Worm (Caenorhabditis elegans) whole organism, L4 larva: ENCODE measurements around the gene R10E4.7.

Source experiments
- F10B5.3 ChIP-seq: sonication (generic microtip); optimal IDR thresholded peaks from 2 replicates; lab custom pipeline; 2016; ENCODE audit warnings: mild to moderate bottlenecking, missing genetic modification characterization, missing compliant biosample characterization
- F49E8.2 ChIP-seq: sonication (generic microtip); optimal IDR thresholded peaks from 2 replicates; lab custom pipeline; 2016; ENCODE audit warnings: missing compliant biosample characterization, mild to moderate bottlenecking, missing genetic modification characterization, borderline replicate concordance
- R02D3.7 ChIP-seq: fragments of 150-350 bp; sonication (generic microtip); optimal IDR thresholded peaks from 3 replicates; lab custom pipeline; 2014; ENCODE audit warnings: missing biosample characterization, missing genetic modification characterization
- Y105C5A.15 ChIP-seq: fragments of 200-800 bp; sonication (Bioruptor generic); IDR thresholded peaks from 2 replicates; pipeline ENCODE4 v1.3.6; 2022; ENCODE audit warnings: missing genetic modification characterization, missing compliant biosample characterization
- Y48G9A.11 ChIP-seq: fragments of 200-800 bp; sonication (Bioruptor generic); IDR thresholded peaks from 2 replicates; pipeline ENCODE4 v1.3.6; 2022; ENCODE audit warnings: missing genetic modification reagents, missing genetic modification characterization, missing compliant biosample characterization
- Y5F2A.4 ChIP-seq: fragments of 200-800 bp; sonication (Bioruptor generic); optimal IDR thresholded peaks from 2 replicates; lab custom pipeline; 2018; ENCODE audit warnings: mild to moderate bottlenecking, missing genetic modification characterization, missing compliant biosample characterization
- Y75B8A.6 ChIP-seq: fragments of 200-800 bp; sonication (Bioruptor generic); IDR thresholded peaks from 2 replicates; pipeline ENCODE4 v1.3.6; 2022; ENCODE audit warnings: missing genetic modification reagents, missing genetic modification characterization, missing compliant biosample characterization
- ZK337.2 ChIP-seq: fragments of 200-800 bp; sonication (Bioruptor generic); IDR thresholded peaks from 2 replicates; pipeline ENCODE4 v1.3.6; 2022; ENCODE audit warnings: missing genetic modification reagents, missing genetic modification characterization, missing compliant biosample characterization
- ZK546.5 ChIP-seq, 2 experiments: sonication (generic microtip); optimal IDR thresholded peaks; 2 replicates each; lab custom pipeline; 2017; ENCODE audit warnings: missing biosample characterization in 2 of 2, missing genetic modification characterization in 2 of 2
- attf-4 ChIP-seq: sonication (generic microtip); optimal IDR thresholded peaks from 3 replicates; lab custom pipeline; 2017; ENCODE audit warnings: missing biosample characterization, missing genetic modification characterization
- ceh-20 ChIP-seq: fragments of 200-800 bp; sonication (Bioruptor generic); IDR thresholded peaks from 2 replicates; pipeline ENCODE4 v1.3.6; 2022; ENCODE audit warnings: missing genetic modification reagents, missing genetic modification characterization, missing compliant biosample characterization
- ceh-82 ChIP-seq: sonication (generic microtip); optimal IDR thresholded peaks from 2 replicates; lab custom pipeline; 2017; ENCODE audit warnings: missing biosample characterization, missing genetic modification characterization
- ces-1 ChIP-seq: fragments of 150-350 bp; sonication (generic microtip); optimal IDR thresholded peaks from 4 replicates; lab custom pipeline; 2014; ENCODE audit warnings: missing biosample characterization, missing genetic modification reagents, missing genetic modification characterization
- ctbp-1 ChIP-seq: fragments of 200-800 bp; sonication (Bioruptor generic); IDR thresholded peaks from 2 replicates; pipeline ENCODE4 v1.3.6; 2022; ENCODE audit warnings: missing genetic modification reagents, missing genetic modification characterization, missing compliant biosample characterization
- daf-16 ChIP-seq, 3 experiments: sonication (generic microtip); optimal IDR thresholded peaks; 2 replicates each; lab custom pipeline; 2016 to 2017; ENCODE audit warnings: missing genetic modification characterization in 3 of 3, missing genetic modification reagents in 3 of 3, mild to moderate bottlenecking in 2 of 3, missing compliant biosample characterization in 2 of 3, missing biosample characterization in 1 of 3, moderate library complexity in 1 of 3
- daf-19 ChIP-seq: fragments of 200-800 bp; sonication (Bioruptor generic); conservative IDR thresholded peaks from 2 replicates; pipeline ENCODE4 v1.3.6; 2022; ENCODE audit warnings: missing genetic modification characterization, missing compliant biosample characterization
- dmd-6 ChIP-seq: fragments of 200-800 bp; sonication (Bioruptor generic); IDR thresholded peaks from 2 replicates; pipeline ENCODE4 v1.3.6; 2022; ENCODE audit warnings: missing genetic modification reagents, missing genetic modification characterization, missing compliant biosample characterization
- dmd-8 ChIP-seq: fragments of 200-800 bp; sonication (Bioruptor generic); IDR thresholded peaks from 2 replicates; pipeline ENCODE4 v1.3.6; 2022; ENCODE audit warnings: missing genetic modification characterization, missing compliant biosample characterization
- dmd-9 ChIP-seq: fragments of 200-800 bp; sonication (Bioruptor generic); IDR thresholded peaks from 2 replicates; pipeline ENCODE4 v1.3.6; 2022; ENCODE audit warnings: missing genetic modification reagents, missing genetic modification characterization, missing compliant biosample characterization
- egl-27 ChIP-seq: sonication (generic microtip); optimal IDR thresholded peaks from 3 replicates; lab custom pipeline; 2017; ENCODE audit warnings: missing biosample characterization, missing genetic modification reagents, missing genetic modification characterization
- gei-8 ChIP-seq: fragments of 200-800 bp; sonication (Bioruptor generic); optimal IDR thresholded peaks from 2 replicates; lab custom pipeline; 2018; ENCODE audit warnings: mild to moderate bottlenecking, missing genetic modification characterization, missing compliant biosample characterization
- hlh-30 ChIP-seq: sonication (generic microtip); optimal IDR thresholded peaks from 2 replicates; lab custom pipeline; 2017; ENCODE audit warnings: antibody characterized with exemption, mild to moderate bottlenecking, missing genetic modification characterization, missing compliant biosample characterization; ENCODE audit not compliant: insufficient read depth
- hmg-1.1 ChIP-seq: fragments of 200-800 bp; sonication (Bioruptor generic); IDR thresholded peaks from 2 replicates; pipeline ENCODE4 v1.3.6; 2022; ENCODE audit warnings: missing genetic modification reagents, missing genetic modification characterization, missing compliant biosample characterization
- lim-7 ChIP-seq: fragments of 200-800 bp; sonication (Bioruptor generic); IDR thresholded peaks from 2 replicates; pipeline ENCODE4 v1.3.6; 2022; ENCODE audit warnings: missing genetic modification characterization, missing compliant biosample characterization
- lin-29 ChIP-seq: fragments of 200-800 bp; sonication (Bioruptor generic); IDR thresholded peaks from 2 replicates; pipeline ENCODE4 v1.3.6; 2022; ENCODE audit warnings: missing genetic modification reagents, missing genetic modification characterization, missing compliant biosample characterization
- lsy-2 ChIP-seq, 2 experiments: fragments of 150-350 bp in 1 of 2; sonication (generic microtip) in 1 of 2; optimal IDR thresholded peaks; 2 replicates each; lab custom pipeline; 2014 to 2017; ENCODE audit warnings: missing biosample characterization in 2 of 2, missing genetic modification characterization in 2 of 2
- mdl-1 ChIP-seq, 2 experiments: fragments of 150-350 bp in 1 of 2; sonication (generic microtip) in 1 of 2; optimal IDR thresholded peaks; 2 replicates each; lab custom pipeline; 2014 to 2017; ENCODE audit warnings: missing biosample characterization in 2 of 2, missing genetic modification characterization in 2 of 2
- mdt-29 ChIP-seq: fragments of 200-800 bp; sonication (Bioruptor generic); IDR thresholded peaks from 2 replicates; pipeline ENCODE4 v1.3.6; 2022; ENCODE audit warnings: missing genetic modification reagents, missing genetic modification characterization, missing compliant biosample characterization
- mep-1 ChIP-seq: fragments of 150-350 bp; sonication (generic microtip); optimal IDR thresholded peaks from 3 replicates; lab custom pipeline; 2014; ENCODE audit warnings: missing biosample characterization, missing genetic modification characterization
- nhr-10 ChIP-seq: fragments of 150-350 bp; optimal IDR thresholded peaks from 2 replicates; lab custom pipeline; 2014; ENCODE audit warnings: missing biosample characterization, missing genetic modification characterization
- nhr-111 ChIP-seq: fragments of 200-800 bp; sonication (Bioruptor generic); optimal IDR thresholded peaks from 2 replicates; lab custom pipeline; 2018; ENCODE audit warnings: mild to moderate bottlenecking, missing genetic modification characterization, missing compliant biosample characterization
- nhr-28 ChIP-seq: fragments of 150-350 bp; optimal IDR thresholded peaks from 2 replicates; lab custom pipeline; 2014; ENCODE audit warnings: missing biosample characterization, missing genetic modification characterization
- nhr-41 ChIP-seq: fragments of 200-800 bp; sonication (Bioruptor generic); IDR thresholded peaks from 2 replicates; pipeline ENCODE4 v1.3.6; 2022; ENCODE audit warnings: missing genetic modification reagents, missing genetic modification characterization, missing compliant biosample characterization
- nhr-42 ChIP-seq: fragments of 200-800 bp; sonication (Bioruptor generic); IDR thresholded peaks from 2 replicates; pipeline ENCODE4 v1.3.6; 2022; ENCODE audit warnings: missing genetic modification characterization, missing compliant biosample characterization
- pha-4 ChIP-seq, 2 experiments: fragments of 150-350 bp in 1 of 2; fragments of 200-800 bp in 1 of 2; sonication (Bioruptor generic) in 1 of 2; IDR thresholded peaks in 1 of 2; optimal IDR thresholded peaks in 1 of 2; 2 replicates each; pipeline versions ENCODE4 v1.3.6 to Lab custom; 2014 to 2022; ENCODE audit warnings: missing genetic modification characterization in 2 of 2, missing genetic modification reagents in 2 of 2, missing biosample characterization in 1 of 2, missing compliant biosample characterization in 1 of 2
- php-3 ChIP-seq: fragments of 200-800 bp; sonication (Bioruptor generic); IDR thresholded peaks from 2 replicates; pipeline ENCODE4 v1.3.6; 2022; ENCODE audit warnings: missing genetic modification reagents, missing genetic modification characterization, missing compliant biosample characterization
- pqm-1 ChIP-seq: sonication (generic microtip); optimal IDR thresholded peaks from 2 replicates; lab custom pipeline; 2017; ENCODE audit warnings: missing biosample characterization, missing genetic modification characterization
- rbr-2 ChIP-seq: sonication (generic microtip); optimal IDR thresholded peaks from 2 replicates; lab custom pipeline; 2016; ENCODE audit warnings: missing genotype, missing genetic modification characterization, missing compliant biosample characterization
- sdz-12 ChIP-seq: fragments of 200-800 bp; sonication (Bioruptor generic); optimal IDR thresholded peaks from 2 replicates; lab custom pipeline; 2018; ENCODE audit warnings: mild to moderate bottlenecking, missing genetic modification characterization, missing compliant biosample characterization
- snpc-4 ChIP-seq: fragments of 150-350 bp; optimal IDR thresholded peaks from 2 replicates; lab custom pipeline; 2014; ENCODE audit warnings: missing biosample characterization, missing genetic modification characterization
- spr-3 ChIP-seq: fragments of 200-800 bp; sonication (Bioruptor generic); optimal IDR thresholded peaks from 2 replicates; lab custom pipeline; 2018; ENCODE audit warnings: mild to moderate bottlenecking, missing genetic modification characterization, missing compliant biosample characterization
- unc-130 ChIP-seq: sonication (generic microtip); optimal IDR thresholded peaks from 2 replicates; lab custom pipeline; 2016; ENCODE audit warnings: missing genetic modification reagents, missing genetic modification characterization, missing compliant biosample characterization
- vab-7 ChIP-seq: fragments of 200-800 bp; sonication (Bioruptor generic); IDR thresholded peaks from 2 replicates; pipeline ENCODE4 v1.3.6; 2022; ENCODE audit warnings: missing genetic modification reagents, missing genetic modification characterization, missing compliant biosample characterization
- zag-1 ChIP-seq: fragments of 150-350 bp; optimal IDR thresholded peaks from 2 replicates; lab custom pipeline; 2014; ENCODE audit warnings: missing biosample characterization, missing genetic modification characterization
- zfp-2 ChIP-seq: sonication (generic microtip); optimal IDR thresholded peaks from 2 replicates; lab custom pipeline; 2016; ENCODE audit warnings: mild to moderate bottlenecking, missing genetic modification characterization, missing compliant biosample characterization
- zip-11 ChIP-seq: fragments of 200-800 bp; sonication (Bioruptor generic); IDR thresholded peaks from 2 replicates; pipeline ENCODE4 v1.3.6; 2022; ENCODE audit warnings: missing genetic modification characterization, missing compliant biosample characterization
- zip-2 ChIP-seq: fragments of 150-350 bp; optimal IDR thresholded peaks from 2 replicates; lab custom pipeline; 2014; ENCODE audit warnings: missing biosample characterization, missing genetic modification characterization
- ztf-11 ChIP-seq: fragments of 150-350 bp; optimal IDR thresholded peaks from 2 replicates; lab custom pipeline; 2014; ENCODE audit warnings: missing biosample characterization, missing genetic modification characterization
- ztf-7 ChIP-seq: fragments of 150-350 bp; optimal IDR thresholded peaks from 2 replicates; lab custom pipeline; 2014; ENCODE audit warnings: missing biosample characterization, missing genetic modification characterization

The R10E4.7 gene

DNA sequence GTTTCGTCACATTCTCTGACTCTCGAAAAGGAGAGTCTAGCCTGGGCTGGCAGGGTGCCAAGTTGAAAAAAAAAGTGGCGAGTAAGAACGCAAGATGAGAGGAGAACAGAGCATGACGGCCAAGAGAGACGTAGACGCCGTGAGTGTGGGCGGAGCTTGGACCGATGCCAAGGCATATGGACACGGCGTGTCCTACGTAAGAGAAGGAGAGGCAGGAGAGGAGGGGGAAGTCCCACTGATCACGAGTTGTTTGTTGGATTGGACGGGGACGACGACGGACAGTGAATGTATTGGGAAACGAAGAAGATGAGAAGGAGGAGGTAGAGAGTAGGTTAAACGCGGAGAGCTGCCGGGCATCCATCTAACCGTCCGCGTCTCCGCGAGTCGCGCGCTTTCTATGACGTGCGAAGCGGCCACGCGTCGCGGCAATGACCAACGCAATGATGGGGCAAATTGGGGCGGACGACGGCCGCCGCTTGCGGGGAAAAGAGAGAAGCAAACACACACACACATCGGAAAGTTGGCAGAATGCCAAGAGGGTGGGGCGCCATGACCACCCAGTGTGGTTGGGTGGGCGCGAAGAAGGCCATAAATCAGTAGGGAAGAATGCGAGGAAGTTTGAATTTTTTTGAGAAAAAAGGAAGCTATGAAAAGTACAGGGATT is 12.5 kb upstream of the R10E4.7 start:
- no peak; the same call in 1 of the 2 replicates for TF ChIP-seq zip-11
- peak; percentile 93 for TF ChIP-seq nhr-10 (tag; lab: Kevin White, UChicago)
- TF ChIP-seq snpc-4 (tag; lab: Kevin White, UChicago) = peak; percentile 56
- TF ChIP-seq F10B5.3 (tag; lab: Kevin White, UChicago) = peak; percentile 91
- TF ChIP-seq dmd-6 = peak; percentile 100
- peak; percentile 91 for TF ChIP-seq lin-29
- TF ChIP-seq hlh-30 = peak; percentile 98
- peak; percentile 98 for TF ChIP-seq pha-4 (GFP tag; IDR thresholded peaks at IDR 0.05; lab: Robert Waterston, UW)
- peak; percentile 40 for TF ChIP-seq pha-4 (tag; optimal IDR thresholded peaks at IDR 0.05; lab: Kevin White, UChicago)
- TF ChIP-seq php-3 (GFP tag; lab: Robert Waterston, UW) = peak; percentile 77
- TF ChIP-seq rbr-2 (tag; lab: Kevin White, UChicago) = peak; percentile 99
- TF ChIP-seq dmd-9 = peak; percentile 75; the same call in 1 of the 2 replicates
- peak; percentile 93 for TF ChIP-seq nhr-28 (tag; lab: Kevin White, UChicago)
- TF ChIP-seq nhr-111 (GFP tag; lab: Kevin White, UChicago) = peak; percentile 40
- TF ChIP-seq mep-1 (tag; lab: Kevin White, UChicago) = peak; percentile 98
- TF ChIP-seq ztf-11 (tag; lab: Kevin White, UChicago) = no peak
- TF ChIP-seq sdz-12 (GFP tag; lab: Kevin White, UChicago) = no peak
- peak; percentile 84 for TF ChIP-seq nhr-42 (GFP tag; lab: Robert Waterston, UW)
- peak; percentile 98 for TF ChIP-seq ceh-20 (GFP tag; lab: Robert Waterston, UW)
- TF ChIP-seq Y105C5A.15 (GFP tag; lab: Robert Waterston, UW) = no peak
- peak; percentile 91 for TF ChIP-seq zag-1 (tag; lab: Kevin White, UChicago)
- TF ChIP-seq attf-4 (tag; lab: Kevin White, UChicago) = peak; percentile 54
- peak; percentile 72 for TF ChIP-seq Y5F2A.4
- TF ChIP-seq lsy-2 (tag; optimal IDR thresholded peaks at IDR 0.05; lab: Kevin White, UChicago) = peak; percentile 93 to 95
- peak; percentile 82 for TF ChIP-seq vab-7 (GFP tag; lab: Robert Waterston, UW)
- peak; percentile 92 for TF ChIP-seq spr-3 (GFP tag; lab: Kevin White, UChicago)
- no peak for TF ChIP-seq R02D3.7 (tag; lab: Kevin White, UChicago)
- TF ChIP-seq egl-27 = no peak
- no peak for TF ChIP-seq F49E8.2
- no peak for TF ChIP-seq pqm-1 (tag; lab: Kevin White, UChicago)
- TF ChIP-seq ceh-82 = no peak
- TF ChIP-seq ZK546.5 (tag; optimal IDR thresholded peaks at IDR 0.05; lab: Kevin White, UChicago) = peak in 1 of 2 experiments; percentile 52
- TF ChIP-seq nhr-41 (GFP tag; lab: Robert Waterston, UW) = peak; percentile 91
- no peak for TF ChIP-seq Y48G9A.11 (GFP tag; lab: Robert Waterston, UW)
- peak; percentile 38; the same call in 1 of the 2 replicates for TF ChIP-seq ZK337.2 (GFP tag; lab: Robert Waterston, UW)
- TF ChIP-seq Y75B8A.6 = 0 out of 2 replicates have a peak, but pooled peaks have one; percentile 8
- peak; percentile 69 for TF ChIP-seq ztf-7
- TF ChIP-seq ces-1 (GFP tag; lab: Kevin White, UChicago) = peak; percentile 14
- TF ChIP-seq zfp-2 = peak; percentile 91
- TF ChIP-seq mdl-1 (tag; optimal IDR thresholded peaks at IDR 0.05; lab: Kevin White, UChicago) = peak; percentile 98 to 99
- peak; percentile 98 for TF ChIP-seq ctbp-1
- peak; percentile 94 to 97 for TF ChIP-seq daf-16 (GFP tag; optimal IDR thresholded peaks at IDR 0.05; lab: Kevin White, UChicago)
- peak; percentile 72 for TF ChIP-seq daf-16 (tag; optimal IDR thresholded peaks at IDR 0.05; lab: Kevin White, UChicago)
- TF ChIP-seq unc-130 = peak; percentile 25
- 0 out of 2 replicates have a peak, but pooled peaks have one; percentile 71 for TF ChIP-seq dmd-8
- peak; percentile 79 for TF ChIP-seq zip-2
- peak; percentile 81 for TF ChIP-seq daf-19 (GFP tag; lab: Robert Waterston, UW)
- peak; percentile 100 for TF ChIP-seq gei-8
- peak; percentile 98 for TF ChIP-seq hmg-1.1
- TF ChIP-seq mdt-29 (GFP tag; lab: Robert Waterston, UW) = peak; percentile 89
- TF ChIP-seq lim-7 (GFP tag; lab: Robert Waterston, UW) = peak; percentile 42; the same call in 1 of the 2 replicates
